Fruit fly (Drosophila melanogaster) whole organism: Measurements from ENCODE around the gene TfIIEalpha.

Source experiments
- Dll ChIP-seq: fragments of >200 bp; optimal IDR thresholded peaks from 2 replicates; lab custom pipeline; 2017
- EcR ChIP-seq, 2 experiments: fragments of >200 bp; optimal IDR thresholded peaks; 2 replicates each; lab custom pipeline; 2017; ENCODE audit warnings: missing biosample characterization in 2 of 2, missing genetic modification characterization in 2 of 2, missing genetic modification reagents in 2 of 2
- psq ChIP-seq: fragments of >200 bp; optimal IDR thresholded peaks from 2 replicates; lab custom pipeline; 2017

DNA sequence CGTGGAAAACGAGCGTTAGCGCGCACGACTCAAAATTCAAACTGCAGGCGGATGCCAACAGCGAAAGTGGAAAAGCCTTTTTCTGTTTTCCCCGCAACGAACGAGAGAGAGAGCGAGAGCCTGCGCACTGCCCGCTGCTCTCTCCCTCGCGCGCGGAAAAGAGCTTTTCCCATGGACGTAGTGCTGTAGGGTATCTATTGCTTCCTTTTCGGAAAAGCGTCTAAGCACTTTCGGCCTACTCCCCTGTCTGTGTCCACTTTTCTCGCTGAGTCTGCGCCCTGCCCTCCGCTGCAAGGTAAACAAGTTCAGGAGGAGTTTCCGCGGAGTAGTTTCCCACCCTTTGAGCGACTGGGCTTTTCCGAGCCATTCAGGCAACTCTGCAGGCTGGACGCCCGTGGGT, 1.5 kb upstream of the TfIIEalpha start, which contains the start of gene CG32085:
- TF ChIP-seq EcR (GFP tag; optimal IDR thresholded peaks at IDR 0.05; lab: Kevin White, UChicago), result no peak
- peak; percentile 60 for TF ChIP-seq Dll
- TF ChIP-seq psq (lab: Kevin White, UChicago), result no peak
